Worm (Caenorhabditis elegans): ENCODE results near the gene F44A6.5.
A peak's percentile ranks its signal among the peaks of the same experiment; 100 is the strongest.

The F44A6.5 gene

DNA sequence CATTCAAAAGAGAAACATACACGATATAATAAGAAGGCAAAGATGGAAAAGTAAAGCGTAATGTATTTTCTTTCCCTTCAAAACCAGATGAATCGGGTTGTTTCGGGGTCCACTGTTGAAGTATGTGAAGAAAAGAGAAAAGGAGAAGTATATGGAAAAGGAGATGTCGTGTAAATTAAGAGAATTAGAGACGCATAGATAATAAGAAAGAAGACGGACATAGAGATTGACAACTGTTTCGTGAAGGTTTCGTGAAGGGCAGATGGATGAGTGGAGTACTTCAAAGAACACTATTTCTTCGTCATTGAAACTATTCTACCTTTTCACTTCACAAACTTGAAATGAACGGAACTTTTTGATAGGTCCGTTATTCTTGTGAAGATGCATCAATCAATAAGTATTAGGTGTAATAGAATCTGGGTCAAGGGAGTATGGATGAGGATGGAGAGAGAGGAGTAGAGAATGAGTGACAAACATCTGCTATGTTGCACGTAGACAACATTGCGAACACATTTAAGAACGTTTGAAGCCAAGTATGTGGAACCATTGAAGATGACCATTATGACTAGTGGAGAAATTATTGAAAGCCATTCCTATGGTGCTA lies 19.5 kb upstream of the F44A6.5 start:
- TF ChIP-seq tbx-2 (tag; optimal IDR thresholded peaks at IDR 0.05): peak; percentile 1
- TF ChIP-seq dmd-4 (tag; optimal IDR thresholded peaks at IDR 0.05; ENCODE audit: borderline replicate concordance): no peak
- no peak for TF ChIP-seq lim-6 (tag; optimal IDR thresholded peaks at IDR 0.05)
- peak; percentile 73 for TF ChIP-seq unc-55 (GFP tag; optimal IDR thresholded peaks at IDR 0.05)
- TF ChIP-seq nfya-1 (tag; optimal IDR thresholded peaks at IDR 0.05): peak; percentile 40

DNA sequence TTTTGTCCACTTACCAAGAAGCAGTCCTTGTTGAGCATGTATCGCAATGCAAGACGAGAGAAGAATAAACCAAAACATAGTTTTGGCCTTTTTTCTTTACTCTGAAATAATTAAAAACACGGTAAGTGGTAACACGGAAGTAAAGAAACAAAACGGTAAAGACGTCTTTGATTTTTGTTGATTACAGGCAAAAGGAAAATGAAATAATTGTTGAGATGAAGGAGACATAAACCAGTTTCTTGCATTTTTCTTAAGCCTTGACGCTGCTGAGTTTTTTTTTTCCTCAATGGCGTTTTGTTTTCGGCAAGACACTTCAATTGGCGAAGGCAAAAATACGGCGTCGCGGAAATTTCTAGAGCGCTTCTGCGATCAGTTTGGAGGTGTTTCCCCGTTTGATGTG lies 18.1 kb upstream of the F44A6.5 start, which contains the start of gene zipt-13:
Gene zipt-13 (minus strand): TSS at position 101 of the 400 bp plus-strand sequence.
- TF ChIP-seq sox-2 (GFP tag; IDR thresholded peaks at IDR 0.05): no peak
- TF ChIP-seq ttx-3 (tag; optimal IDR thresholded peaks at IDR 0.05): no peak
- no peak for TF ChIP-seq ama-1 (optimal IDR thresholded peaks at IDR 0.05)
- TF ChIP-seq elt-4 (tag; optimal IDR thresholded peaks at IDR 0.05): no peak
- TF ChIP-seq ahr-1 (tag; optimal IDR thresholded peaks at IDR 0.05): no peak
- TF ChIP-seq fax-1 (tag; optimal IDR thresholded peaks at IDR 0.05): no peak
- TF ChIP-seq ref-2 (tag; optimal IDR thresholded peaks at IDR 0.05): no peak
- no peak for TF ChIP-seq dmd-4 (tag; optimal IDR thresholded peaks at IDR 0.05; ENCODE audit: borderline replicate concordance)
- no peak for TF ChIP-seq ceh-48 (tag; optimal IDR thresholded peaks at IDR 0.05)
- TF ChIP-seq F13H6.1 (tag; optimal IDR thresholded peaks at IDR 0.05): no peak
- TF ChIP-seq hlh-6 (tag; optimal IDR thresholded peaks at IDR 0.05): no peak
- TF ChIP-seq ceh-14 (tag; optimal IDR thresholded peaks at IDR 0.05): no peak
- TF ChIP-seq elt-2 (tag; optimal IDR thresholded peaks at IDR 0.05): no peak
- TF ChIP-seq pha-4 (tag; optimal IDR thresholded peaks at IDR 0.05): no peak
- no peak for TF ChIP-seq unc-55 (GFP tag; optimal IDR thresholded peaks at IDR 0.05)
- TF ChIP-seq mec-3 (tag; optimal IDR thresholded peaks at IDR 0.05; ENCODE audit: borderline replicate concordance): no peak
- no peak for TF ChIP-seq eyg-1 (tag; optimal IDR thresholded peaks at IDR 0.05)
- no peak for TF ChIP-seq K02D7.2 (tag; optimal IDR thresholded peaks at IDR 0.05)
- no peak for TF ChIP-seq syd-9 (tag; optimal IDR thresholded peaks at IDR 0.05)

DNA sequence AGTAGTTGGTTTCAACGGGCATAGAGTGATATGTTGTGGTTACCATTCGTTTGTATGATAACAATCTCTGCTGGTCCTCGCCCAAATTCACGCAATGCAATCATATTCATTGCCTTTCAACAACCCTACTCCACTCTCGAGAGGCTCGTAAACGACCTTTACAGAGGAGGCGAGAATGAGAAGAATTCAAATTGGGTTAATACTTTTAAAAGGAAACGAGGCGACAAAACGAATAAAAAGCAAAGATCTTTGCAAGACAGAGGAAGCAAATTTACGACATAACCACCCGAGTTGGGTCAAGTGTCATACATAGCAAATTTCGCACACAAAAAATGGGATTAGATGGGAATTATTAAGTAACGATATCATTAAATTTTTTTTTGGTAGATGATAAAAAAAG lies 13.7 kb upstream of the F44A6.5 start:
- no peak for TF ChIP-seq fkh-10 (GFP tag; optimal IDR thresholded peaks at IDR 0.05)
- no peak for TF ChIP-seq ceh-30 (tag; optimal IDR thresholded peaks at IDR 0.05)
- no peak for TF ChIP-seq madf-2 (tag; optimal IDR thresholded peaks at IDR 0.05)
- TF ChIP-seq ceh-45 (GFP tag; IDR thresholded peaks at IDR 0.05): no peak
- TF ChIP-seq unc-42 (tag; optimal IDR thresholded peaks at IDR 0.05): peak; percentile 13
- TF ChIP-seq tbx-7 (tag; optimal IDR thresholded peaks at IDR 0.05): no peak

DNA sequence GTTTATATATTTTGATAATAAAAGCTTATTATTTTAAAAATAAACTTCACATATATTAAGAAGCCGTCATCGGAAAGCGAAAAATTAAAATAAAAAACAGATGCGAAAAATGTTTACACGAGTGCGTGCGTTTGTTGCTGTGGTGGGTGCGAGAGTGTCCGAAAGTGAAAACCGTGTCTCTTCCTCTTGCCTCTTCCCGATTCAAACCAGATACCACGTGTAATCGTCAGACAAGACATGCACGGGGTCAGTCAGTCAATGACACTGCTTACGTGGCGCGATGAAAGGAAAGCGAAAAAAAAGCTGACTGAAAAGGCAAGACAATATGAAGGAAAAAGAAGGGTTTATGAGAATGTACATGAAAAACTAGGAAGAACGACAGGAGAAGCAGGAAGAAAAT lies 12.1 kb upstream of the F44A6.5 start:
- TF ChIP-seq ceh-22 (tag; optimal IDR thresholded peaks at IDR 0.05) (no peak), rnt-1 (tag; optimal IDR thresholded peaks at IDR 0.05) (no peak), zip-5 (tag; optimal IDR thresholded peaks at IDR 0.05) (no peak), hlh-30 (tag; optimal IDR thresholded peaks at IDR 0.05; ENCODE audit: insufficient read depth) (peak; percentile 19), madf-2 (tag; optimal IDR thresholded peaks at IDR 0.05) (no peak), pqm-1 (tag; optimal IDR thresholded peaks at IDR 0.05) (no peak)

DNA sequence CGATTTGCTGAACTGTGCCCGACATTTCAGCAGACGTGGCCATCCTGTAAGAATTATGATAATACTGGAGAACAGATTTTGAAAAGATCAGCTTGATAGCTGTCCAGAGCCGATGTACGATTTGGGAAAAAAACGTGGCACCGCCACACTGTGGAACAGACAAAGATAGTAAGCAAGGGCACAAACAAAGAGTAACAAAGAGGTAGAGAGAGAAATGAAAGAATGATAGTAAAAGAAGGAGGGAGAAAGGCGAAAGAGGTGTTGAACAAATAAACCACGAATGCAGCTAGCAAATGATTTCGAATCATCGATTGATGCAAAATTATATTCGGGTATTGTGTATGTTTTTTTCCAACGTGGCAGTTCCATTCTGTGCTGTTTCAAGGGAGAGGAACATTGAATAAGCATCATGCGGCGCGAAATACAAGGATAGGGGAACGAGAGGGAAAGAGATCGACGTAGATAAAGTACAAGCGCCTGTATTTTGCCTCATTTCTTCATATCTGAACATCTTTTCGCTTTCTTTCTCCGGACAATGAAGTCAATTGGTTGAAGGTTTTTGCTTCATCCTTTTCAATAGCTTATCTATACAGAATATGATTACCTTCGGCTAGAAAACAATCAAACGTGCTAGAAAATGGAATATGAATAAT lies 9.5 kb upstream of the F44A6.5 start, which contains the start of gene C14H10.3:
Gene C14H10.3 (minus strand): TSS at position 44 of the 653 bp plus-strand sequence.
- TF ChIP-seq hlh-13 (GFP tag; optimal IDR thresholded peaks at IDR 0.05) (no peak), fax-1 (tag; optimal IDR thresholded peaks at IDR 0.05) (no peak), ztf-16 (tag; optimal IDR thresholded peaks at IDR 0.05) (no peak), tbx-2 (tag; optimal IDR thresholded peaks at IDR 0.05) (no peak), ceh-24 (tag; optimal IDR thresholded peaks at IDR 0.05) (no peak), F13H6.1 (tag; optimal IDR thresholded peaks at IDR 0.05) (no peak), pat-9 (tag; optimal IDR thresholded peaks at IDR 0.05) (no peak), ets-4 (tag; optimal IDR thresholded peaks at IDR 0.05) (no peak), npax-4 (tag; optimal IDR thresholded peaks at IDR 0.05) (no peak), pha-2 (tag; optimal IDR thresholded peaks at IDR 0.05) (no peak), tbx-7 (tag; optimal IDR thresholded peaks at IDR 0.05) (no peak), pqm-1 (tag; optimal IDR thresholded peaks at IDR 0.05) (no peak), ama-1 (optimal IDR thresholded peaks at IDR 0.05) (no peak), elt-4 (tag; optimal IDR thresholded peaks at IDR 0.05) (no peak), ref-2 (tag; optimal IDR thresholded peaks at IDR 0.05) (no peak), hlh-6 (tag; optimal IDR thresholded peaks at IDR 0.05) (no peak), K09A11.1 (tag; optimal IDR thresholded peaks at IDR 0.05; ENCODE audit: insufficient read depth) (no peak), ceh-2 (tag; optimal IDR thresholded peaks at IDR 0.05) (no peak)

Data from whole organism, late embryonic.